Fruit fly (Drosophila melanogaster) whole organism, embryonic: ENCODE measurements around the gene Spn28Dc.
A peak's percentile ranks its signal among the peaks of the same experiment; 100 is the strongest.

Experiments used
- Adf1 ChIP-seq: fragments of 200-800 bp; sonication (Bioruptor generic); IDR thresholded peaks from 2 replicates; pipeline ENCODE4 v1.3.6; 2022; ENCODE audit warnings: missing biosample characterization, missing genetic modification characterization
- B-H2 ChIP-seq: fragments of 200-800 bp; sonication (Bioruptor generic); optimal IDR thresholded peaks from 2 replicates; lab custom pipeline; 2018; ENCODE audit warnings: missing biosample characterization, mild to moderate bottlenecking, missing genetic modification characterization
- C15 ChIP-seq: fragments of 200-800 bp; sonication (Bioruptor generic); IDR thresholded peaks from 3 replicates; pipeline ENCODE4 v1.3.6; 2022; ENCODE audit warnings: missing biosample characterization, missing genetic modification characterization
- CG10366 ChIP-seq: fragments of 200-800 bp; sonication (Bioruptor generic); IDR thresholded peaks from 2 replicates; pipeline ENCODE4 v1.3.6; 2022; ENCODE audit warnings: missing biosample characterization, missing genetic modification characterization
- CG11456 ChIP-seq: fragments of 200-800 bp; sonication (Bioruptor generic); IDR thresholded peaks from 3 replicates; pipeline ENCODE4 v1.3.6; 2022; ENCODE audit warnings: missing biosample characterization, missing genetic modification characterization
- CG13775 ChIP-seq: fragments of 200-800 bp; sonication (Bioruptor generic); optimal IDR thresholded peaks from 3 replicates; lab custom pipeline; 2017; ENCODE audit warnings: missing biosample characterization, mild to moderate bottlenecking, missing genetic modification characterization
- CG14050 ChIP-seq: fragments of 200-800 bp; sonication (Bioruptor generic); IDR thresholded peaks from 3 replicates; pipeline ENCODE4 v1.3.6; 2022; ENCODE audit warnings: missing biosample characterization, missing genetic modification characterization
- CG14667 ChIP-seq: fragments of 200-800 bp; sonication (Bioruptor generic); IDR thresholded peaks from 2 replicates; pipeline ENCODE4 v1.3.6; 2022; ENCODE audit warnings: missing biosample characterization, missing genetic modification characterization
- CG16779 ChIP-seq: fragments of 200-800 bp; sonication (Bioruptor generic); IDR thresholded peaks from 2 replicates; pipeline ENCODE4 v1.3.6; 2022; ENCODE audit warnings: missing biosample characterization, missing genetic modification characterization
- CG17802 ChIP-seq: fragments of 200-800 bp; sonication (Bioruptor generic); optimal IDR thresholded peaks from 2 replicates; lab custom pipeline; 2018; ENCODE audit warnings: missing biosample characterization, mild to moderate bottlenecking, missing genetic modification characterization, moderate library complexity
- CG17829 ChIP-seq: fragments of 200-800 bp; optimal IDR thresholded peaks from 2 replicates; lab custom pipeline; 2019; ENCODE audit warnings: missing biosample characterization, mild to moderate bottlenecking, missing genetic modification characterization, moderate library complexity
- CG2678 ChIP-seq: fragments of 200-800 bp; sonication (Bioruptor generic); optimal IDR thresholded peaks from 3 replicates; lab custom pipeline; 2019; ENCODE audit warnings: missing biosample characterization, mild to moderate bottlenecking, missing genetic modification characterization, moderate library complexity
- CG32532 ChIP-seq: fragments of 200-800 bp; sonication (Bioruptor generic); IDR thresholded peaks from 2 replicates; pipeline ENCODE4 v1.3.6; 2022; ENCODE audit warnings: missing biosample characterization, missing genetic modification characterization
- CG6683 ChIP-seq: fragments of 200-800 bp; sonication (Bioruptor generic); optimal IDR thresholded peaks from 2 replicates; lab custom pipeline; 2017; ENCODE audit warnings: missing biosample characterization, mild to moderate bottlenecking, missing genetic modification characterization, missing genetic modification reagents
- CG6689 ChIP-seq: fragments of 200-800 bp; sonication (Bioruptor generic); IDR thresholded peaks from 2 replicates; pipeline ENCODE4 v1.3.6; 2022; ENCODE audit warnings: missing biosample characterization, missing genetic modification characterization
- CG6765 ChIP-seq: fragments of 200-800 bp; sonication (Bioruptor generic); optimal IDR thresholded peaks from 3 replicates; lab custom pipeline; 2017; ENCODE audit warnings: missing biosample characterization, mild to moderate bottlenecking, missing genetic modification characterization
- CG7357 ChIP-seq: fragments of 200-800 bp; sonication (Bioruptor generic); IDR thresholded peaks from 3 replicates; pipeline ENCODE4 v1.3.6; 2022; ENCODE audit warnings: missing biosample characterization, missing genetic modification characterization
- CG7839 ChIP-seq: fragments of 200-800 bp; sonication (Bioruptor generic); optimal IDR thresholded peaks from 3 replicates; lab custom pipeline; 2018; ENCODE audit warnings: missing biosample characterization, mild to moderate bottlenecking, missing genetic modification characterization, moderate library complexity
- CG9437 ChIP-seq: fragments of 200-800 bp; sonication (Bioruptor generic); optimal IDR thresholded peaks from 2 replicates; lab custom pipeline; 2018; ENCODE audit warnings: missing biosample characterization, mild to moderate bottlenecking, missing genetic modification characterization
- CG9817 ChIP-seq: fragments of 200-800 bp; sonication (Bioruptor generic); optimal IDR thresholded peaks from 2 replicates; lab custom pipeline; 2018; ENCODE audit warnings: missing biosample characterization, mild to moderate bottlenecking, missing genetic modification characterization, moderate library complexity
- Chrac-16 ChIP-seq: fragments of 200-800 bp; sonication (Bioruptor generic); optimal IDR thresholded peaks from 3 replicates; lab custom pipeline; 2016; ENCODE audit warnings: missing biosample characterization, missing genetic modification characterization
- CrebB ChIP-seq: fragments of 200-800 bp; sonication (Bioruptor generic); optimal IDR thresholded peaks from 3 replicates; lab custom pipeline; 2018; ENCODE audit warnings: missing biosample characterization, mild to moderate bottlenecking, missing genetic modification characterization
- D19B ChIP-seq: fragments of 200-800 bp; sonication (Bioruptor generic); optimal IDR thresholded peaks from 2 replicates; lab custom pipeline; 2017; ENCODE audit warnings: missing biosample characterization, mild to moderate bottlenecking, missing genetic modification characterization
- Dad ChIP-seq: fragments of 200-800 bp; sonication (Bioruptor generic); optimal IDR thresholded peaks from 3 replicates; lab custom pipeline; 2016; ENCODE audit warnings: missing biosample characterization, missing genetic modification characterization
- Dbx ChIP-seq: fragments of 200-800 bp; sonication (Bioruptor generic); IDR thresholded peaks from 3 replicates; pipeline ENCODE4 v1.3.6; 2022; ENCODE audit warnings: missing biosample characterization, missing genetic modification characterization
- ERR ChIP-seq: fragments of 200-800 bp; sonication (Bioruptor generic); optimal IDR thresholded peaks from 2 replicates; lab custom pipeline; 2016; ENCODE audit warnings: missing biosample characterization, missing genetic modification characterization
- Ets65A ChIP-seq: fragments of 200-800 bp; sonication (Bioruptor generic); peaks from one replicate; lab custom pipeline; 2016; ENCODE audit warnings: missing biosample characterization, missing genetic modification characterization
- Fer1 ChIP-seq: fragments of 200-800 bp; sonication (Bioruptor generic); optimal IDR thresholded peaks from 2 replicates; lab custom pipeline; 2017; ENCODE audit warnings: missing biosample characterization, mild to moderate bottlenecking, missing genetic modification characterization
- Mrtf ChIP-seq: fragments of 200-800 bp; sonication (Bioruptor generic); IDR thresholded peaks from 3 replicates; pipeline ENCODE4 v1.3.6; 2022; ENCODE audit warnings: missing biosample characterization, missing genetic modification characterization
- Nf-YC ChIP-seq: fragments of 200-800 bp; optimal IDR thresholded peaks from 3 replicates; lab custom pipeline; 2019; ENCODE audit warnings: missing biosample characterization, mild to moderate bottlenecking, missing genetic modification characterization, moderate library complexity
- Sin3A ChIP-seq: fragments of >200 bp; optimal IDR thresholded peaks from 2 replicates; lab custom pipeline; 2018
- TFAM ChIP-seq: fragments of 200-800 bp; sonication (Bioruptor generic); optimal IDR thresholded peaks from 2 replicates; lab custom pipeline; 2017; ENCODE audit warnings: missing biosample characterization, missing genetic modification characterization, inconsistent platforms
- Xbp1 ChIP-seq: fragments of 200-800 bp; sonication (Bioruptor generic); optimal IDR thresholded peaks from 3 replicates; lab custom pipeline; 2016; ENCODE audit warnings: missing biosample characterization, mild to moderate bottlenecking, missing genetic modification characterization
- YL-1 ChIP-seq: fragments of 200-800 bp; sonication (Bioruptor generic); optimal IDR thresholded peaks from 3 replicates; lab custom pipeline; 2017; ENCODE audit warnings: missing biosample characterization, mild to moderate bottlenecking, missing genetic modification characterization
- amos ChIP-seq: fragments of 200-800 bp; sonication (Bioruptor generic); IDR thresholded peaks from 2 replicates; pipeline ENCODE4 v1.3.6; 2022; ENCODE audit warnings: missing biosample characterization, missing genetic modification characterization; ENCODE audit not compliant: partially characterized antibody
- br ChIP-seq: fragments of >200 bp; optimal IDR thresholded peaks from 2 replicates; lab custom pipeline; 2017
- chinmo ChIP-seq: fragments of 200-800 bp; sonication (Bioruptor generic); IDR thresholded peaks from 4 replicates; pipeline ENCODE4 v1.3.6; 2022; ENCODE audit warnings: missing biosample characterization, missing genetic modification characterization; ENCODE audit not compliant: partially characterized antibody
- chm ChIP-seq: fragments of 200-800 bp; sonication (Bioruptor generic); IDR thresholded peaks from 2 replicates; pipeline ENCODE4 v1.3.6; 2022; ENCODE audit warnings: missing biosample characterization, missing genetic modification characterization
- crol ChIP-seq: fragments of 200-800 bp; sonication (Bioruptor generic); IDR thresholded peaks from 2 replicates; pipeline ENCODE4 v1.3.6; 2022; ENCODE audit warnings: missing biosample characterization, missing genetic modification characterization
- dm ChIP-seq: fragments of 200-800 bp; sonication (Bioruptor generic); optimal IDR thresholded peaks from 3 replicates; lab custom pipeline; 2016; ENCODE audit warnings: missing biosample characterization, missing genetic modification characterization
- en ChIP-seq: fragments of 200-800 bp; sonication (Bioruptor generic); optimal IDR thresholded peaks from 2 replicates; lab custom pipeline; 2016; ENCODE audit warnings: missing biosample characterization, missing genetic modification characterization
- esg ChIP-seq: fragments of 200-800 bp; sonication (Bioruptor generic); conservative IDR thresholded peaks from 2 replicates; pipeline ENCODE4 v1.3.6; 2022; ENCODE audit warnings: missing biosample characterization, missing genetic modification characterization
- exex ChIP-seq: fragments of 200-800 bp; sonication (Bioruptor generic); optimal IDR thresholded peaks from 4 replicates; lab custom pipeline; 2018; ENCODE audit warnings: missing biosample characterization, mild to moderate bottlenecking, missing genetic modification characterization, moderate library complexity
- eyg ChIP-seq: fragments of 200-800 bp; sonication (Bioruptor generic); optimal IDR thresholded peaks from 3 replicates; lab custom pipeline; 2016; ENCODE audit warnings: missing biosample characterization, missing genetic modification characterization
- gem ChIP-seq: fragments of 200-800 bp; sonication (Bioruptor generic); optimal IDR thresholded peaks from 2 replicates; lab custom pipeline; 2019; ENCODE audit warnings: missing biosample characterization, mild to moderate bottlenecking, missing genetic modification characterization, moderate library complexity
- grn ChIP-seq: fragments of 200-800 bp; sonication (Bioruptor generic); optimal IDR thresholded peaks from 3 replicates; lab custom pipeline; 2017; ENCODE audit warnings: missing biosample characterization, missing genetic modification characterization
- kni ChIP-seq: fragments of 200-800 bp; sonication (Bioruptor generic); optimal IDR thresholded peaks from 3 replicates; lab custom pipeline; 2017; ENCODE audit warnings: mild to moderate bottlenecking, missing biosample characterization, missing genetic modification reagents, missing genetic modification characterization
- nerfin-1 ChIP-seq: fragments of 200-800 bp; sonication (Bioruptor generic); optimal IDR thresholded peaks from 3 replicates; lab custom pipeline; 2019; ENCODE audit warnings: missing biosample characterization, mild to moderate bottlenecking, missing genetic modification characterization, moderate library complexity
- pan ChIP-seq, 4 experiments: fragments of >200 bp in 3 of 4; fragments of 200-800 bp in 1 of 4; sonication (Bioruptor generic) in 1 of 4; optimal IDR thresholded peaks in 3 of 4; IDR thresholded peaks in 1 of 4; 2 replicates each; pipeline versions ENCODE4 v1.3.6 to Lab custom; 2017 to 2022; ENCODE audit warnings: missing biosample characterization in 2 of 4, missing genetic modification characterization in 2 of 4, mixed read lengths in 1 of 4
- slbo ChIP-seq: fragments of 200-800 bp; sonication (Bioruptor generic); IDR thresholded peaks from 2 replicates; pipeline ENCODE4 v1.3.6; 2022; ENCODE audit warnings: missing biosample characterization, missing genetic modification characterization
- unc-4 ChIP-seq: fragments of 200-800 bp; sonication (Bioruptor generic); IDR thresholded peaks from 2 replicates; pipeline ENCODE4 v1.3.6; 2022; ENCODE audit warnings: missing biosample characterization, missing genetic modification characterization; ENCODE audit not compliant: partially characterized antibody
- zen2 ChIP-seq: fragments of 200-800 bp; sonication (Bioruptor generic); IDR thresholded peaks from 3 replicates; pipeline ENCODE4 v1.3.6; 2022; ENCODE audit warnings: missing biosample characterization, missing genetic modification characterization; ENCODE audit not compliant: partially characterized antibody

Gene Spn28Dc

dm6 chr2L:8000578-8001040, 6.4 kb downstream of the Spn28Dc start (continued):
- TF ChIP-seq TFAM (GFP tag; lab: Kevin White, UChicago) (no peak), CG11456 (GFP tag; lab: Robert Waterston, UW) (0 out of 3 replicates have a peak, but pooled peaks have one; percentile 27), nerfin-1 (tag; lab: Kevin White, UChicago) (peak; percentile 95), pan (optimal IDR thresholded peaks at IDR 0.05; lab: Kevin White, UChicago) (no peak), pan (GFP tag; optimal IDR thresholded peaks at IDR 0.05 in 1 of 2, IDR thresholded peaks at IDR 0.05 in 1 of 2) (no peak), CG7839 (tag; lab: Kevin White, UChicago) (peak; percentile 26), Dbx (GFP tag; lab: Robert Waterston, UW) (peak; percentile 69; the same call in 2 of the 3 replicates), CG17829 (tag; lab: Kevin White, UChicago) (no peak), CG13775 (peak; percentile 6), Ets65A (GFP tag; lab: Kevin White, UChicago) (peak; percentile 81), Xbp1 (GFP tag; lab: Kevin White, UChicago) (peak; percentile 9), CG6683 (GFP tag; lab: Kevin White, UChicago) (no peak), Nf-YC (no peak), CG32532 (GFP tag; lab: Robert Waterston, UW) (peak; percentile 71; the same call in 1 of the 2 replicates), amos (GFP tag; lab: Robert Waterston, UW) (no peak), CG14050 (GFP tag; lab: Robert Waterston, UW) (no peak), zen2 (GFP tag; lab: Robert Waterston, UW) (no peak), Sin3A (lab: Kevin White, UChicago) (no peak), Mrtf (GFP tag; lab: Robert Waterston, UW) (no peak), CG17802 (tag; lab: Kevin White, UChicago) (no peak), CG2678 (peak; percentile 45), esg (GFP tag; lab: Robert Waterston, UW) (no peak; the same call in 1 of the 2 replicates), CG9817 (tag; lab: Kevin White, UChicago) (peak; percentile 5), CG6689 (GFP tag; lab: Robert Waterston, UW) (no peak), CG6765 (GFP tag; lab: Kevin White, UChicago) (peak; percentile 51), ERR (GFP tag; lab: Kevin White, UChicago) (no peak), Fer1 (GFP tag; lab: Kevin White, UChicago) (peak; percentile 25), eyg (GFP tag; lab: Kevin White, UChicago) (no peak), YL-1 (GFP tag; lab: Kevin White, UChicago) (no peak), slbo (GFP tag; lab: Robert Waterston, UW) (peak; percentile 74), Chrac-16 (GFP tag; lab: Kevin White, UChicago) (no peak), crol (no peak), chm (GFP tag; lab: Robert Waterston, UW) (no peak), gem (tag; lab: Kevin White, UChicago) (peak; percentile 7), br (lab: Kevin White, UChicago) (no peak), grn (no peak), Dad (GFP tag; lab: Kevin White, UChicago) (no peak), B-H2 (GFP tag; lab: Kevin White, UChicago) (no peak), D19B (GFP tag; lab: Kevin White, UChicago) (peak; percentile 61), dm (GFP tag; lab: Kevin White, UChicago) (no peak), kni (GFP tag; lab: Kevin White, UChicago) (no peak), CG7357 (GFP tag; lab: Robert Waterston, UW) (no peak), exex (no peak), CG16779 (GFP tag; lab: Robert Waterston, UW) (no peak), Adf1 (GFP tag; lab: Robert Waterston, UW) (no peak), en (GFP tag; lab: Kevin White, UChicago) (no peak), C15 (GFP tag; lab: Robert Waterston, UW) (no peak), unc-4 (GFP tag; lab: Robert Waterston, UW) (no peak), CG14667 (GFP tag; lab: Robert Waterston, UW) (no peak), chinmo (GFP tag; lab: Robert Waterston, UW) (peak; percentile 77; the same call in 1 of the 4 replicates), CG9437 (GFP tag; lab: Kevin White, UChicago) (no peak), CrebB (tag; lab: Kevin White, UChicago) (no peak), CG10366 (GFP tag; lab: Robert Waterston, UW) (no peak)
